Fruit fly (Drosophila melanogaster): ENCODE results near the gene kto.

DNA sequence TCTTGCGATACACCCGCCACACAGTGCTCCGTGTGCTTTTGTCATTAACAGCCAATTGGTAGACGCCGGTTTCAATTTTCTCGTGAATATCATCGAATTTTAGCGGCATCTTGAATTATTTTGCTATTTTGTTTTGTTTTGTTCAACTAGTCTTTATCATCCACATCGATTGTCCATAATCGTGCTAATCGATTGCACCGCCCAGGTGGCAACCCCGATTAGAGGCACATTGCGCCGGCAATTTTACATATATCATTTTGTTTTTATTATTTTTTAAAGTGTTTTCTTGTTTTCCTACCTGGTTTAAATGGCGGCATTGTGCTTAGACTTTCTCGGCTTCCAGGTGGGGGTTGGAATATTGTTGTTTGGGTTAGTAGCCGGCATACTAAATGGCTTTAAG is 30.5 kb upstream of the kto start, which contains the start of gene CG34116:
- TF ChIP-seq brk (GFP tag; optimal IDR thresholded peaks at IDR 0.05) (no peak), CG32264 (GFP tag; optimal IDR thresholded peaks at IDR 0.05) (no peak), jim (GFP tag; optimal IDR thresholded peaks at IDR 0.05) (no peak), pan (optimal IDR thresholded peaks at IDR 0.05) (no peak), psq (GFP tag; optimal IDR thresholded peaks at IDR 0.05) (no peak), Hr78 (GFP tag; optimal IDR thresholded peaks at IDR 0.05) (no peak), usp (GFP tag; optimal IDR thresholded peaks at IDR 0.05) (no peak), OdsH (GFP tag; optimal IDR thresholded peaks at IDR 0.05) (no peak)
